Worm (Caenorhabditis elegans) whole organism, early embryonic: ENCODE results near the gene fbxa-154.

Experiments
- ama-1 ChIP-seq: fragments of 150-350 bp; optimal IDR thresholded peaks from 2 replicates; lab custom pipeline; 2014
- tra-4 ChIP-seq: sonication (generic microtip); optimal IDR thresholded peaks from 2 replicates; lab custom pipeline; 2017; ENCODE audit warnings: missing genetic modification characterization, missing compliant biosample characterization

DNA sequence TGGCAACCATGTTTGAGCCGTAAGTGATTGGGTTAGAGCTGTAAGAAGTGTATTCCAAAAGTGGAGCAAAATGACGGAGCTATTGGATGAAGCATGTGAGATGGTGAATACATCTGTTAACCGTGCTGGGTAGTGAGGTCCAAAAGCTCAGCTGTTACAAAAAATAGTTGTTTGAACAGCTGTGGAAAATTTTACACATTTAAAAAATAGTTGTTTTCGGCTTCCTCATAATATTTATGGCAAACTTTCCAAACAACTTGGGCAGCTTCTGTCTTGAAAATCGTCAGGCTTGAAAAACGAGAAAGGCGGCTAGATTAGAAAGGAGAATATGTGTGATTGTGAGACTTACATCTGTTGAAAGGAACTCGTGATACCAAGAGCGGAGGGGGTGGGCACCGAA is at the start of gene fbxa-154:
- TF ChIP-seq tra-4 (tag; lab: Kevin White, UChicago) (no peak), ama-1 (lab: Kevin White, UChicago) (no peak)
